Worm (Caenorhabditis elegans) whole organism, late embryonic: Measurements from ENCODE around the gene C16C8.18.
A peak's percentile ranks its signal among the peaks of the same experiment; 100 is the strongest.

ENCODE experiments used
- C08G9.2 ChIP-seq: sonication (generic microtip); optimal IDR thresholded peaks from 2 replicates; lab custom pipeline; 2016; ENCODE audit warnings: mild to moderate bottlenecking, missing genetic modification characterization, moderate library complexity, missing compliant biosample characterization
- C38D4.7 ChIP-seq: fragments of 200-800 bp; sonication (Bioruptor generic); optimal IDR thresholded peaks from 2 replicates; lab custom pipeline; 2018; ENCODE audit warnings: mild to moderate bottlenecking, missing genetic modification characterization, moderate library complexity, missing compliant biosample characterization
- K09A11.1 ChIP-seq: sonication (generic microtip); optimal IDR thresholded peaks from 2 replicates; lab custom pipeline; 2017; ENCODE audit warnings: antibody characterized with exemption, mild to moderate bottlenecking, missing genetic modification characterization, missing compliant biosample characterization; ENCODE audit not compliant: insufficient read depth
- Y22D7AL.16 ChIP-seq: sonication (generic microtip); optimal IDR thresholded peaks from 2 replicates; lab custom pipeline; 2016; ENCODE audit warnings: missing genetic modification characterization, missing compliant biosample characterization
- ahr-1 ChIP-seq: sonication (generic microtip); optimal IDR thresholded peaks from 2 replicates; lab custom pipeline; 2016; ENCODE audit warnings: missing genetic modification characterization, missing compliant biosample characterization
- ceh-14 ChIP-seq: sonication (generic microtip); optimal IDR thresholded peaks from 2 replicates; lab custom pipeline; 2016; ENCODE audit warnings: missing genotype, missing genetic modification characterization, missing compliant biosample characterization
- ceh-18 ChIP-seq: sonication (generic microtip); optimal IDR thresholded peaks from 2 replicates; lab custom pipeline; 2016; ENCODE audit warnings: missing genetic modification characterization, missing compliant biosample characterization
- ceh-19 ChIP-seq: fragments of 200-800 bp; sonication (Bioruptor generic); optimal IDR thresholded peaks from 2 replicates; lab custom pipeline; 2018; ENCODE audit warnings: mild to moderate bottlenecking, missing genetic modification characterization, missing compliant biosample characterization
- ceh-31 ChIP-seq: sonication (generic microtip); optimal IDR thresholded peaks from 2 replicates; lab custom pipeline; 2016; ENCODE audit warnings: missing genetic modification characterization, missing compliant biosample characterization
- ceh-34 ChIP-seq: sonication (generic microtip); optimal IDR thresholded peaks from 2 replicates; lab custom pipeline; 2016; ENCODE audit warnings: mild to moderate bottlenecking, missing genetic modification characterization, missing compliant biosample characterization
- ceh-48 ChIP-seq: sonication (generic microtip); optimal IDR thresholded peaks from 2 replicates; lab custom pipeline; 2016; ENCODE audit warnings: missing genetic modification characterization, inconsistent platforms, missing compliant biosample characterization
- ceh-6 ChIP-seq: fragments of 200-800 bp; sonication (Bioruptor generic); optimal IDR thresholded peaks from 2 replicates; lab custom pipeline; 2018; ENCODE audit warnings: mild to moderate bottlenecking, missing genetic modification characterization, missing compliant biosample characterization
- dmd-4 ChIP-seq: sonication (generic microtip); optimal IDR thresholded peaks from 2 replicates; lab custom pipeline; 2016; ENCODE audit warnings: borderline replicate concordance, missing genetic modification characterization, missing compliant biosample characterization
- dve-1 ChIP-seq: sonication (generic microtip); optimal IDR thresholded peaks from 2 replicates; lab custom pipeline; 2017; ENCODE audit warnings: antibody characterized with exemption, mild to moderate bottlenecking, missing genetic modification characterization, missing compliant biosample characterization
- elt-2 ChIP-seq: sonication (generic microtip); optimal IDR thresholded peaks from 2 replicates; lab custom pipeline; 2016; ENCODE audit warnings: missing genetic modification reagents, missing genetic modification characterization, missing compliant biosample characterization
- elt-4 ChIP-seq: sonication (generic microtip); optimal IDR thresholded peaks from 2 replicates; lab custom pipeline; 2016; ENCODE audit warnings: missing genetic modification characterization, missing compliant biosample characterization
- ets-4 ChIP-seq: sonication (generic microtip); optimal IDR thresholded peaks from 2 replicates; lab custom pipeline; 2016; ENCODE audit warnings: missing genetic modification characterization, missing compliant biosample characterization
- eyg-1 ChIP-seq: sonication (generic microtip); optimal IDR thresholded peaks from 2 replicates; lab custom pipeline; 2016; ENCODE audit warnings: missing genotype, missing genetic modification characterization, missing compliant biosample characterization
- fax-1 ChIP-seq: sonication (generic microtip); optimal IDR thresholded peaks from 2 replicates; lab custom pipeline; 2016; ENCODE audit warnings: missing genotype, missing genetic modification characterization, missing compliant biosample characterization
- fkh-10 ChIP-seq: fragments of 150-350 bp; optimal IDR thresholded peaks from 2 replicates; lab custom pipeline; 2014; ENCODE audit warnings: missing biosample characterization, missing genetic modification reagents, missing genetic modification characterization
- gmeb-2 ChIP-seq: sonication (generic microtip); optimal IDR thresholded peaks from 2 replicates; lab custom pipeline; 2016; ENCODE audit warnings: missing genetic modification characterization, inconsistent platforms, missing compliant biosample characterization
- hlh-15 ChIP-seq: sonication (generic microtip); optimal IDR thresholded peaks from 2 replicates; lab custom pipeline; 2016; ENCODE audit warnings: missing genetic modification characterization, missing compliant biosample characterization
- hlh-30 ChIP-seq: sonication (generic microtip); optimal IDR thresholded peaks from 2 replicates; lab custom pipeline; 2017; ENCODE audit warnings: antibody characterized with exemption, missing genetic modification characterization, missing compliant biosample characterization; ENCODE audit not compliant: insufficient read depth
- lim-6 ChIP-seq: sonication (generic microtip); optimal IDR thresholded peaks from 2 replicates; lab custom pipeline; 2016; ENCODE audit warnings: missing genetic modification characterization, missing compliant biosample characterization
- madf-2 ChIP-seq: sonication (generic microtip); optimal IDR thresholded peaks from 2 replicates; lab custom pipeline; 2017; ENCODE audit warnings: missing genetic modification characterization, missing compliant biosample characterization
- nfya-1 ChIP-seq: sonication (generic microtip); optimal IDR thresholded peaks from 2 replicates; lab custom pipeline; 2017; ENCODE audit warnings: missing genetic modification characterization, mild to moderate bottlenecking, missing compliant biosample characterization, antibody characterized with exemption, moderate library complexity
- nhr-232 ChIP-seq: sonication (generic microtip); optimal IDR thresholded peaks from 2 replicates; lab custom pipeline; 2016; ENCODE audit warnings: missing genetic modification characterization, missing compliant biosample characterization
- odd-2 ChIP-seq: sonication (generic microtip); optimal IDR thresholded peaks from 2 replicates; lab custom pipeline; 2017; ENCODE audit warnings: antibody characterized with exemption, mild to moderate bottlenecking, missing genetic modification characterization, missing compliant biosample characterization
- pag-3 ChIP-seq: sonication (generic microtip); optimal IDR thresholded peaks from 2 replicates; lab custom pipeline; 2016; ENCODE audit warnings: missing compliant biosample characterization, missing genetic modification characterization, borderline replicate concordance
- pax-1 ChIP-seq: fragments of 150-350 bp; optimal IDR thresholded peaks from 2 replicates; lab custom pipeline; 2014; ENCODE audit warnings: missing biosample characterization, missing genetic modification characterization
- pha-2 ChIP-seq: sonication (generic microtip); optimal IDR thresholded peaks from 2 replicates; lab custom pipeline; 2017; ENCODE audit warnings: mild to moderate bottlenecking, missing genetic modification characterization, missing compliant biosample characterization
- pha-4 ChIP-seq: fragments of 150-350 bp; optimal IDR thresholded peaks from 2 replicates; lab custom pipeline; 2018; ENCODE audit warnings: missing biosample characterization, missing genetic modification reagents, missing genetic modification characterization
- pqm-1 ChIP-seq: sonication (generic microtip); optimal IDR thresholded peaks from 2 replicates; lab custom pipeline; 2016; ENCODE audit warnings: missing genetic modification characterization, missing compliant biosample characterization
- ref-2 ChIP-seq: sonication (generic microtip); optimal IDR thresholded peaks from 2 replicates; lab custom pipeline; 2016; ENCODE audit warnings: missing genetic modification characterization, missing compliant biosample characterization
- rnt-1 ChIP-seq: sonication (generic microtip); optimal IDR thresholded peaks from 2 replicates; lab custom pipeline; 2016; ENCODE audit warnings: missing genetic modification characterization, missing compliant biosample characterization
- sox-2 ChIP-seq: fragments of 200-800 bp; sonication (Bioruptor generic); IDR thresholded peaks from 2 replicates; pipeline ENCODE4 v1.3.6; 2022; ENCODE audit warnings: missing genetic modification reagents, missing genetic modification characterization, missing compliant biosample characterization
- sox-4 ChIP-seq: sonication (generic microtip); optimal IDR thresholded peaks from 2 replicates; lab custom pipeline; 2017; ENCODE audit warnings: mild to moderate bottlenecking, missing genetic modification characterization, inconsistent platforms, missing compliant biosample characterization
- tbx-2 ChIP-seq: sonication (generic microtip); optimal IDR thresholded peaks from 2 replicates; lab custom pipeline; 2016; ENCODE audit warnings: missing genetic modification characterization, missing compliant biosample characterization
- tbx-7 ChIP-seq: sonication (generic microtip); optimal IDR thresholded peaks from 2 replicates; lab custom pipeline; 2016; ENCODE audit warnings: missing genotype, missing genetic modification characterization, missing compliant biosample characterization
- unc-3 ChIP-seq, 2 experiments: fragments of 200-800 bp in 1 of 2; sonication (Bioruptor generic) in 1 of 2; sonication (generic microtip) in 1 of 2; conservative IDR thresholded peaks in 1 of 2; optimal IDR thresholded peaks in 1 of 2; 2 replicates each; pipeline versions ENCODE4 v1.3.6 to Lab custom; 2016 to 2022; ENCODE audit warnings: missing compliant biosample characterization in 2 of 2, missing genetic modification characterization in 2 of 2, missing genetic modification reagents in 1 of 2
- unc-42 ChIP-seq: sonication (generic microtip); optimal IDR thresholded peaks from 2 replicates; lab custom pipeline; 2016; ENCODE audit warnings: missing genotype, missing genetic modification characterization, missing compliant biosample characterization
- zip-5 ChIP-seq: sonication (generic microtip); optimal IDR thresholded peaks from 2 replicates; lab custom pipeline; 2016; ENCODE audit warnings: missing genetic modification characterization, missing compliant biosample characterization
- ztf-16 ChIP-seq: sonication (generic microtip); optimal IDR thresholded peaks from 2 replicates; lab custom pipeline; 2017; ENCODE audit warnings: missing genetic modification characterization, missing compliant biosample characterization

Gene C16C8.18

DNA sequence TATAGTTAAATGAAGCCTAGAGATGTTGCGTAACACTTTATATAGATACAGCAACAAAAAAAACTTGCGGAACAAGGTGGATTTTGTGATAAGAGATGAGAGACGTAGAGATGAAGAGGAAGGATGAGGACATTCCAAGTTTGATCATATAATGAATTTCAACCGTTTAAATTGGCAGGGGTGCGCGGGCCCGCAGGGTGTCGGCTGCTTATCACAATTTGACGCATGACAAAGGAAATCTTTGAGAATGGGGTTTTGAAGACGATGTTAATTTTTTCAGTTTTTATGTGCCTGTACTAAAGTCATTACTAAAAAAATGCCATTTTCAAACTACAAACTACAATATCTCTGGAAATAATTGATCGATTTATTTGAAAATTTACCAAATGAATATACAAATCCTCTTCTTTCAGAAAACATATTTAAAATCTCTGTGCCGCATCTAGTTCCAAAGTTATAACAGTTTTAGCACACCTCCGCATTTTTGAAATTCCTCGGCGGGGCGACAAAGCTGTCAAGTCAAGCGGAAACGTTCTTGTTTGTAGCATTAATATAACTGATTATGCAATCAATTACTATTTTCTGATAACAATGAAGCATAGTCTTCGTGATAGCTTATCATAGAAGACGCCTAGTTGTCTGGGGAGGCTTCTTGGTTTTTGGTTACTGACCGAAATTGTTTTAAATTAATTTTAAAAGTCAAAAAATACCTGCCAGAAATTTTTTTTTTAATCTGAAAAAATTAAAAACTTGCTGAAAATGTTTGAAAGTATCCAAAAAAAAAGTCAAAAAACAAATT lies 10.5 kb downstream of the C16C8.18 start:
- TF ChIP-seq elt-2 (tag; lab: Kevin White, UChicago): peak; percentile 39
- TF ChIP-seq ref-2 (tag; lab: Kevin White, UChicago): no peak
- no peak for TF ChIP-seq ceh-18 (tag; lab: Kevin White, UChicago)
- no peak for TF ChIP-seq dve-1 (tag; lab: Kevin White, UChicago)

DNA sequence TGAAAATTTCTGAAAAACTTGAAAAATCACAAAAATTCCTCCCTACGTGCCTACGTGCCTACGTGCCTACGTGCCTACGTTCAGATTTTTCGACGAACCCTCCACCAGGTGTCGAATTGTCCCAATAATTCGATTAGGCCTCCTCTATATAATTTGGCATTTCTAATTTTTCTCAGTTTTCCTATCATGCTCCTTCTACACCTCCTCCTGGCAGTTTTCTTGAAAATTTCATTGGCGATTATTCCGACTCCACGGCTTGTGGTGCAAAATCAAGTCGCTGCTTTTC lies 11.1 kb downstream of the C16C8.18 start, which contains the start of gene C16C8.17:
TSS of gene C16C8.17 (plus strand) at position 187 of the 286 bp plus-strand sequence.
- no peak for TF ChIP-seq tbx-2

- TF ChIP-seq elt-4 (tag; lab: Kevin White, UChicago) (no peak), hlh-30 (tag; lab: Kevin White, UChicago) (no peak), Y22D7AL.16 (tag; lab: Kevin White, UChicago) (no peak), madf-2 (no peak), dve-1 (tag; lab: Kevin White, UChicago) (no peak), ets-4 (no peak), sox-2 (no peak), C08G9.2 (no peak), K09A11.1 (tag; lab: Kevin White, UChicago) (no peak), C38D4.7 (GFP tag; lab: Kevin White, UChicago) (no peak), nhr-232 (tag; lab: Kevin White, UChicago) (no peak), pqm-1 (tag; lab: Kevin White, UChicago) (no peak), pag-3 (tag; lab: Kevin White, UChicago) (no peak), ceh-6 (no peak), eyg-1 (no peak), ahr-1 (tag; lab: Kevin White, UChicago) (no peak), fkh-10 (GFP tag; lab: Kevin White, UChicago) (no peak), ceh-19 (GFP tag; lab: Kevin White, UChicago) (no peak), unc-42 (tag; lab: Kevin White, UChicago) (no peak), ceh-48 (tag; lab: Kevin White, UChicago) (no peak)
Measured at ce11 chrII:3441377-3441776, 11.9 kb downstream of the C16C8.18 start, which contains the start of gene C16C8.27. C16C8.27 (plus strand) TSS chrII:3441677.

DNA sequence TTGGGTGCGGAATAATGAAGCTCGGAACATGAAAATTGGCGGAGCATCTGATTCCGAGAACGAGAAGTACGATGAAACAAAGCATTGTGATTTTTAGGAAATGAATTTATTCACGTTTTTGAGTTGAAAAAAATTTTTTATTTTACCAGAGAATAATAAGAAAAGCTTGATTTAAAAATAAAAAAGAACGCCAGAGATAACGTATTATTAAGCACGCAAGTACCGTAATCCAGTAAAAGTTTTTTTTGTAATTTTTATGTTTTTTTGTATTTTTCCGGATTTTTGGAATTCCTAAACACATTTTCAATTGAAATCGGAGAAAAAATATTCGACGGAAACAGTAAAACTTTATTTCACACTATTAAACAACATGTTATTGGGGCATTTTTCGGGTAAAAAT lies 13.7 kb downstream of the C16C8.18 start, which contains the start of gene C16C8.22:
TSS of gene C16C8.22 (minus strand) at position 101 of the 400 bp plus-strand sequence.
- no peak for TF ChIP-seq ets-4
- no peak for TF ChIP-seq pha-2 (tag; lab: Kevin White, UChicago)
- no peak for TF ChIP-seq ceh-19 (GFP tag; lab: Kevin White, UChicago)
- no peak for TF ChIP-seq pax-1 (tag; lab: Kevin White, UChicago)
- no peak for TF ChIP-seq ahr-1 (tag; lab: Kevin White, UChicago)
- TF ChIP-seq C08G9.2: no peak
- no peak for TF ChIP-seq gmeb-2 (tag; lab: Kevin White, UChicago)
- no peak for TF ChIP-seq lim-6 (tag; lab: Kevin White, UChicago)
- no peak for TF ChIP-seq tbx-7

DNA sequence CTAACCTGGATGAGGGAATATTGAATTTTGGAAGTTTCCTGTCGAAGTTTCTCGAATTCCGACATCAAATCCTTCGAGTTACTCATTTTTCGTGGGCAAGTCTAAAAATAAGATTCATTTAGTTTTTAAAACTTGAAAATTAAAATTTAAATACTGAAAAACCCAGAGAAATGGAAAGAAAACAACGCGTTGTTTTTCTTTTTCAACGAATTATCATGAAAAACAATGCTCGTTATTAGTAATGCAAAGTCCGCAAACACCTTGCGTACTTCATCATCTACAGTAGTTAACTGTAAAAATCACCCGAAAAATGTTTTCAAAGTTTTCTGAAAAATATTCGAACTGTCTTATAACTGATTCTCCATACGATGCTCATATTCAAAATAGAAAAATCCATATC lies 14.8 kb downstream of the C16C8.18 start, which contains the start of gene C16C8.4:
TSS of gene C16C8.4 (minus strand) at position 101 of the 400 bp plus-strand sequence.
- TF ChIP-seq sox-2: no peak
- no peak for TF ChIP-seq ref-2 (tag; lab: Kevin White, UChicago)
- no peak for TF ChIP-seq hlh-15 (tag; lab: Kevin White, UChicago)
- no peak for TF ChIP-seq sox-4
- TF ChIP-seq ahr-1 (tag; lab: Kevin White, UChicago): no peak
- TF ChIP-seq unc-42 (tag; lab: Kevin White, UChicago): no peak
- no peak for TF ChIP-seq unc-3 (GFP tag; conservative IDR thresholded peaks at IDR 0.05; lab: Robert Waterston, UW)
- TF ChIP-seq unc-3 (tag; optimal IDR thresholded peaks at IDR 0.05; lab: Kevin White, UChicago): no peak
- no peak for TF ChIP-seq ztf-16
- TF ChIP-seq ceh-14: no peak
- TF ChIP-seq pha-4 (tag; lab: Kevin White, UChicago): no peak
- TF ChIP-seq ceh-34 (tag; lab: Kevin White, UChicago): no peak
- TF ChIP-seq odd-2 (tag; lab: Kevin White, UChicago): no peak
- no peak for TF ChIP-seq zip-5
- no peak for TF ChIP-seq gmeb-2 (tag; lab: Kevin White, UChicago)
- no peak for TF ChIP-seq ceh-31
- TF ChIP-seq fax-1 (tag; lab: Kevin White, UChicago): no peak
- TF ChIP-seq dmd-4 (tag; lab: Kevin White, UChicago): no peak
- no peak for TF ChIP-seq rnt-1 (tag; lab: Kevin White, UChicago)
- TF ChIP-seq nfya-1: no peak
